Fruit fly (Drosophila melanogaster) whole organism, adult: ENCODE data around the gene CG7950.

Source experiments
- CG11617 ChIP-seq: fragments of 200-800 bp; sonication (Bioruptor generic); optimal IDR thresholded peaks from 2 replicates; lab custom pipeline; 2017; ENCODE audit warnings: mild to moderate bottlenecking, missing biosample characterization, missing genetic modification reagents, missing genetic modification characterization
- CG12768 ChIP-seq: fragments of 200-800 bp; sonication (Bioruptor generic); optimal IDR thresholded peaks from 2 replicates; lab custom pipeline; 2017; ENCODE audit warnings: missing biosample characterization, missing genetic modification characterization, mild to moderate bottlenecking, moderate library complexity, missing genetic modification reagents
- CG14711 ChIP-seq: fragments of 200-800 bp; sonication (Bioruptor generic); optimal IDR thresholded peaks from 2 replicates; lab custom pipeline; 2018; ENCODE audit warnings: missing biosample characterization, mild to moderate bottlenecking, missing genetic modification characterization, moderate library complexity
- CG1620 ChIP-seq: fragments of 200-800 bp; sonication (Bioruptor generic); optimal IDR thresholded peaks from 2 replicates; lab custom pipeline; 2016; ENCODE audit warnings: missing biosample characterization, missing genetic modification characterization
- CG33017 ChIP-seq: fragments of 200-800 bp; sonication (Bioruptor generic); optimal IDR thresholded peaks from 2 replicates; lab custom pipeline; 2018; ENCODE audit warnings: missing biosample characterization, mild to moderate bottlenecking, missing genetic modification characterization, moderate library complexity
- CG5204 ChIP-seq: fragments of 200-800 bp; sonication (Bioruptor generic); optimal IDR thresholded peaks from 2 replicates; lab custom pipeline; 2016; ENCODE audit warnings: missing biosample characterization, missing genetic modification characterization
- CG7045 ChIP-seq: fragments of 200-800 bp; sonication (Bioruptor generic); optimal IDR thresholded peaks from 2 replicates; lab custom pipeline; 2017; ENCODE audit warnings: missing biosample characterization, mild to moderate bottlenecking, missing genetic modification characterization
- CG7101 ChIP-seq: fragments of 200-800 bp; sonication (Bioruptor generic); optimal IDR thresholded peaks from 2 replicates; lab custom pipeline; 2018; ENCODE audit warnings: missing biosample characterization, mild to moderate bottlenecking, missing genetic modification characterization, moderate library complexity
- Clk ChIP-seq: fragments of 200-800 bp; sonication (Bioruptor generic); optimal IDR thresholded peaks from 2 replicates; lab custom pipeline; 2017; ENCODE audit warnings: missing biosample characterization, missing genetic modification characterization
- Crg-1 ChIP-seq: fragments of 200-800 bp; sonication (Bioruptor generic); optimal IDR thresholded peaks from 2 replicates; lab custom pipeline; 2016; ENCODE audit warnings: missing biosample characterization, missing genetic modification characterization
- Hr96 ChIP-seq: fragments of 200-800 bp; sonication (Bioruptor generic); optimal IDR thresholded peaks from 2 replicates; lab custom pipeline; 2016; ENCODE audit warnings: missing biosample characterization, missing genetic modification characterization
- Mnt ChIP-seq: fragments of 200-800 bp; sonication (Bioruptor generic); optimal IDR thresholded peaks from 2 replicates; lab custom pipeline; 2016; ENCODE audit warnings: missing biosample characterization, mild to moderate bottlenecking, missing genetic modification characterization
- bab1 ChIP-seq: fragments of 200-800 bp; sonication (Bioruptor generic); optimal IDR thresholded peaks from 3 replicates; lab custom pipeline; 2019; ENCODE audit warnings: missing biosample characterization, mild to moderate bottlenecking, missing genetic modification characterization, moderate library complexity
- cic ChIP-seq: fragments of 200-800 bp; sonication (Bioruptor generic); optimal IDR thresholded peaks from 2 replicates; lab custom pipeline; 2017; ENCODE audit warnings: missing biosample characterization, mild to moderate bottlenecking, missing genetic modification characterization, moderate library complexity
- cnc ChIP-seq, 2 experiments: fragments of >200 bp; optimal IDR thresholded peaks; 2 replicates each; lab custom pipeline; 2017
- kay ChIP-seq: fragments of 200-800 bp; sonication (Bioruptor generic); peaks from one replicate; lab custom pipeline; 2016; ENCODE audit warnings: missing biosample characterization, missing genetic modification characterization, borderline replicate concordance
- ovo ChIP-seq: fragments of 200-800 bp; sonication (Bioruptor generic); optimal IDR thresholded peaks from 2 replicates; lab custom pipeline; 2016; ENCODE audit warnings: missing biosample characterization, missing genetic modification characterization
- pad ChIP-seq: fragments of 200-800 bp; sonication (Bioruptor generic); optimal IDR thresholded peaks from 3 replicates; lab custom pipeline; 2017; ENCODE audit warnings: missing biosample characterization, missing genetic modification characterization, mild to moderate bottlenecking, moderate library complexity, missing genetic modification reagents
- tj ChIP-seq: fragments of 200-800 bp; sonication (Bioruptor generic); optimal IDR thresholded peaks from 3 replicates; lab custom pipeline; 2017; ENCODE audit warnings: missing biosample characterization, mild to moderate bottlenecking, missing genetic modification characterization, moderate library complexity
- toe ChIP-seq: fragments of 200-800 bp; sonication (Bioruptor generic); optimal IDR thresholded peaks from 2 replicates; lab custom pipeline; 2016; ENCODE audit warnings: missing biosample characterization, missing genetic modification characterization

Gene CG7950

DNA sequence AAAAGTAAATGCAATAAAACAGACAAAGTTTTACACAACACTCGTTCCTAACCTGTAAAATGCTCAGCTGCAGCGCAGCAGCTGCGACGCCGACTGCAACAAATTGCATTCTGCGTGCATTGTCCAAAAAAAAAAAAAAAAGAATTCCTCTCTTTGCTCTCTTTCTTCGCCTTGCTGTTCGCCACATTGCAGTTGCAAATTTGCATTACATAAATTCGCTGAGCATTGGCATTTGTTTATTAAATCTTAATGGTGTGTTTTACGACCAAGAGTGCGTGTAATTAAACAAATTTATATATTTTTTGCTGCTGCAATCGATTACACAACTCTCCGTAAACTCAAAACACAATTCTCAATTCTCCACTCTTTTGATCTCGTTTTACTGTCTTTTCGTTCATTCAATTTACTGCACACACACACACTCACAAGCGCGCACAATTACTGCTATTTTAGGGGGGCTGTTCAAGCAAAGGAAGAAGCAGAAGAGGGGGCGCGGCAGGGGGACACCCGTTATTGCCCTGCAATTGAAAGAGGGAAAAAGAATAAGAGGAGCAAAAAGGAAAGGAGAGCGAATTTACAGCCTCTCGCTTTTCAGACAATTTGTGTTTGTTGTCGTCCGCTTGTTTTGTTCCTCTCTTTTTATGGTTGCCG is 43.8 kb downstream of the CG7950 start:
- TF ChIP-seq Hr96 (GFP tag; lab: Kevin White, UChicago) (peak; percentile 35), pad (peak; percentile 99), CG14711 (no peak), ovo (GFP tag; lab: Kevin White, UChicago) (peak; percentile 94), Mnt (GFP tag; lab: Kevin White, UChicago) (peak; percentile 15), tj (GFP tag; lab: Kevin White, UChicago) (peak; percentile 83)

DNA sequence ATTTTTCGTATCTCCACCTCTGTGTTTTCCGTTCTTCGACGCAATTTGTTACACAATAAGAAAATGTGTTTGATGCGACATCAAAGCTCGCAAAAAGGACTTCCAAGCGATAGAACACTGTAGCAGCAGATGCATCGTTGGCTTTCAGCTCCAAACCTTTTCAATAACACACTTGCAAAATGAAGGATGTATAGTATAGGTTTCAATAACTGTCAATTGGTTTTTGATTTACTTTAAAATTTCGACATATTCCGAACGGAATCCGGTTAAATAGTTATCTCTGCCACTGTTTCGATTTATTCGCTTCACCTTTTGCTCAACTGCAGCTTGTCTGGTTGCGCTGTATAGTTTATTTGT is 44.3 kb downstream of the CG7950 start:
- no peak for TF ChIP-seq CG11617 (GFP tag; lab: Kevin White, UChicago)
- no peak for TF ChIP-seq CG5204 (GFP tag; lab: Kevin White, UChicago)
- TF ChIP-seq bab1 (GFP tag; lab: Kevin White, UChicago) = no peak
- no peak for TF ChIP-seq Hr96 (GFP tag; lab: Kevin White, UChicago)
- no peak for TF ChIP-seq tj (GFP tag; lab: Kevin White, UChicago)
- TF ChIP-seq toe (GFP tag; lab: Kevin White, UChicago) = no peak
- TF ChIP-seq CG33017 = no peak
- no peak for TF ChIP-seq Clk (GFP tag; lab: Kevin White, UChicago)
- TF ChIP-seq Mnt (GFP tag; lab: Kevin White, UChicago) = no peak

DNA sequence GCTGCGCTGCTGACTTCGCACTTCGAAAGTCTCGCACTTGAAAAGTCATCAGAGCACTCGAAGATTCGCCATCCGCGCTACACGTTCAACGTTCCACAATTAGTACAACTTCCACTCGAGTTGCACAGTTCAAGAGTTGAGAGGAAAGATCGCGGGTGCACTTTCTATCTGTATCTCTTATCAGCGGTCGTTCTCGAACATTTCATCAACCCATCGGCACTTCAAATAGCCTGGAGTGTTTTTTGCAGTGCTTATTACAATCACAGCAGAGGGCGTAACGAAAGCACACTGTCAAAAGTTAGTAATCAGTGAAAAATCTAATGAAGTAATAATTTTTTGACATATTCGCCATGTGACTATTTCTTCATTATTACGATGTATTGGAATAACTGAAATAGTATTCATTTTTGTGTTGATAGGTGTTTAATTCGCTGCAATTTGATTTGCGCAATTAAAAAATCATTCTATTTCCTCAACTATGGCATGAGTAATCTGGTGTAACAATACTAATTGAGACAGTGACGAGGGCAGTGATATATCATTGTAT is 44.8 kb downstream of the CG7950 start:
- TF ChIP-seq CG12768 (no peak), toe (GFP tag; lab: Kevin White, UChicago) (no peak), Hr96 (GFP tag; lab: Kevin White, UChicago) (no peak), CG14711 (no peak), CG33017 (peak; percentile 78), CG7045 (GFP tag; lab: Kevin White, UChicago) (no peak), pad (no peak), kay (GFP tag; lab: Kevin White, UChicago) (peak; percentile 92), ovo (GFP tag; lab: Kevin White, UChicago) (no peak), Clk (GFP tag; lab: Kevin White, UChicago) (no peak), CG1620 (no peak), cic (GFP tag; lab: Kevin White, UChicago) (no peak), tj (GFP tag; lab: Kevin White, UChicago) (peak; percentile 26), CG7101 (tag; lab: Kevin White, UChicago) (peak; percentile 47), cnc (optimal IDR thresholded peaks at IDR 0.05; lab: Kevin White, UChicago) (no peak), Mnt (GFP tag; lab: Kevin White, UChicago) (no peak), CG11617 (GFP tag; lab: Kevin White, UChicago) (no peak), bab1 (GFP tag; lab: Kevin White, UChicago) (peak; percentile 50), CG5204 (GFP tag; lab: Kevin White, UChicago) (peak; percentile 36), Crg-1 (no peak)

DNA sequence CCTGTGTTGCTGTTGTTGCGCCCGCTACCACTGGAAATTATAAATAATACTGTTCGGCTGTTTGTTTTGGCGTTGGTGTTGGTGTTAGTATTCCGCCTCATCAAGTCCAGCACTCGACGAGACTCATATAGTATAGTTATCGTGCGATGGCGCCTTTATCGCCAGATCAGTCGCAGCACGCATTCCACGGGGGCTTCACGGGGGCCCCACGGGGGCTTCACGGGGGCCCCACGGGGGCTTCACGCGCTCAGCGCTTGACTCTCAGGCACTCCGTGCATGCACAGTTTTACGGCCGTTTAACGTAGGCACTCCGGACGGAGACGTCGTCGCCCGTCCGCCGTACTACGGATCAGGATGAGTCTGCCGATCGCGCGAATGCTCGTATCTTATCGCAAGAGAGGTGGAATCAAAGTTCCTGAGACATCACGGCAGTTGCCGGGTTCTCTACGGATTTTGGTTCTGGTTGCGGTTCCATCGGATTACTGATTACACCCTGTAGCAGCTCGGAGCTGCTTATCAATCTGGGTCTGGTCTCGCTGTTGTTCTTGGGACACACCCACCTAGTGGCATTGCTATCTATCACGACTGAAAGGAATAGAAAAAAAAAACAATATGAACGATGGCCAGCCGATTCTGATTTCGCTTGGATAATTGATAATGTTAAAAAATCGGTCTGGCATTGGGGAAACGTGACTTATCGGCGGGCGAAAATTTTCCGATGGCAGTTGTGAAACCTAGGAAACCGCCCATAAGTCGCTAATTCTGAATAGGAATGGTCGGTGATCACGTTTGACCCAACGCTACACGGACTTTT is 46.4 kb downstream of the CG7950 start:
- TF ChIP-seq CG7101 (tag; lab: Kevin White, UChicago) (peak; percentile 6), CG33017 (peak; percentile 20), CG5204 (GFP tag; lab: Kevin White, UChicago) (no peak), CG12768 (peak; percentile 54), CG7045 (GFP tag; lab: Kevin White, UChicago) (peak; percentile 43), bab1 (GFP tag; lab: Kevin White, UChicago) (no peak), pad (no peak), Mnt (GFP tag; lab: Kevin White, UChicago) (peak; percentile 39), toe (GFP tag; lab: Kevin White, UChicago) (no peak), Clk (GFP tag; lab: Kevin White, UChicago) (peak; percentile 47), Hr96 (GFP tag; lab: Kevin White, UChicago) (peak; percentile 16), cic (GFP tag; lab: Kevin White, UChicago) (peak; percentile 97), cnc (optimal IDR thresholded peaks at IDR 0.05; lab: Kevin White, UChicago) (no peak), tj (GFP tag; lab: Kevin White, UChicago) (no peak), CG11617 (GFP tag; lab: Kevin White, UChicago) (peak; percentile 26), kay (GFP tag; lab: Kevin White, UChicago) (peak; percentile 87), Crg-1 (no peak), CG14711 (no peak), ovo (GFP tag; lab: Kevin White, UChicago) (no peak), CG1620 (no peak)

DNA sequence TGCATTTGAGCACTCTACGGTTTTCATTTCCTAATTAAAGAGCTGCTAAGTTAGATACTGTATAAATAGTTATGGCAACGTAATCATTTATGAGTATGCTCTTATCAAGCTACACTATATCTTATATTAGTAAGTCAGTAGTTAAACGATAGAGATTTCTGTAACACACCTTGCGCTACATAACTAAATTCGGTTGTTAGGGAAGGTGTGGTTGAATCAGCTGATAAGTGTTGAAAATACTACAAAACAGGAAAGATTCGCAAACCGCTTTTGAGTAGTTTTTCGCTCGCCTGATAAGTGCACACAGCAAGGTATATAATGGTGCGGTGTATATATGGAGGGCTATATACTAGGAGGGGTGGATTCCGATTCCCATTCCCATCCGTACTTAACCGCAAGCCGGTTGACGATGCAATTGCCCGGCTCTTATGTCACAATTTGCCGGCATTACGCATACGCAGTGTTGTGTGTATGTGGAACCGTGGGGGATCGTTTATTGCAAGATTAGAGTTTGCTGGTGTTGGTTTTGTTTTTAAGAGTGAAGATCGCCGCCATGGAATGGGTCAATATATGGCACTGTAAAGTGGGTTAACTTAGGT is 48.4 kb downstream of the CG7950 start:
- TF ChIP-seq CG5204 (GFP tag; lab: Kevin White, UChicago) (no peak), Mnt (GFP tag; lab: Kevin White, UChicago) (peak; percentile 43), tj (GFP tag; lab: Kevin White, UChicago) (peak; percentile 64), bab1 (GFP tag; lab: Kevin White, UChicago) (no peak), CG7101 (tag; lab: Kevin White, UChicago) (no peak), CG11617 (GFP tag; lab: Kevin White, UChicago) (peak; percentile 37), kay (GFP tag; lab: Kevin White, UChicago) (peak; percentile 96), CG33017 (peak; percentile 24), cic (GFP tag; lab: Kevin White, UChicago) (peak; percentile 95), CG7045 (GFP tag; lab: Kevin White, UChicago) (peak; percentile 13), CG12768 (peak; percentile 44), ovo (GFP tag; lab: Kevin White, UChicago) (no peak), Crg-1 (peak; percentile 6), Hr96 (GFP tag; lab: Kevin White, UChicago) (no peak), pad (no peak), toe (GFP tag; lab: Kevin White, UChicago) (no peak), Clk (GFP tag; lab: Kevin White, UChicago) (no peak), cnc (optimal IDR thresholded peaks at IDR 0.05; lab: Kevin White, UChicago) (no peak), CG1620 (no peak), CG14711 (no peak)
